Fruit fly (Drosophila melanogaster): Measurements from ENCODE around the gene CG33229.

CG33229 gene

dm6 chr3L:262724-263177 lies 39.1 kb downstream of the CG33229 start (continued):
- TF ChIP-seq nerfin-1 (tag; optimal IDR thresholded peaks at IDR 0.05) (peak; percentile 87), Lhr (GFP tag; optimal IDR thresholded peaks at IDR 0.05) (no peak), peb (GFP tag; IDR thresholded peaks at IDR 0.05) (no peak), CG11398 (GFP tag; optimal IDR thresholded peaks at IDR 0.05) (no peak), gfzf (GFP tag; optimal IDR thresholded peaks at IDR 0.05) (no peak), vnd (GFP tag; IDR thresholded peaks at IDR 0.05; ENCODE audit: partially characterized antibody) (peak; percentile 81), schlank (tag; optimal IDR thresholded peaks at IDR 0.05) (no peak), Drgx (GFP tag; IDR thresholded peaks at IDR 0.05) (no peak), pzg (GFP tag; optimal IDR thresholded peaks at IDR 0.05) (peak; percentile 69), CG7357 (GFP tag; IDR thresholded peaks at IDR 0.05) (no peak), da (GFP tag; optimal IDR thresholded peaks at IDR 0.05) (no peak), tap (tag; optimal IDR thresholded peaks at IDR 0.05) (no peak), CG34376 (GFP tag; optimal IDR thresholded peaks at IDR 0.05) (peak; percentile 43), CG6654 (GFP tag; optimal IDR thresholded peaks at IDR 0.05) (no peak), gce (GFP tag; IDR thresholded peaks at IDR 0.05) (no peak), CG14014 (GFP tag; IDR thresholded peaks at IDR 0.05) (no peak), CrebB (tag; optimal IDR thresholded peaks at IDR 0.05) (no peak), Ets97D (GFP tag; optimal IDR thresholded peaks at IDR 0.05) (peak; percentile 28)

DNA sequence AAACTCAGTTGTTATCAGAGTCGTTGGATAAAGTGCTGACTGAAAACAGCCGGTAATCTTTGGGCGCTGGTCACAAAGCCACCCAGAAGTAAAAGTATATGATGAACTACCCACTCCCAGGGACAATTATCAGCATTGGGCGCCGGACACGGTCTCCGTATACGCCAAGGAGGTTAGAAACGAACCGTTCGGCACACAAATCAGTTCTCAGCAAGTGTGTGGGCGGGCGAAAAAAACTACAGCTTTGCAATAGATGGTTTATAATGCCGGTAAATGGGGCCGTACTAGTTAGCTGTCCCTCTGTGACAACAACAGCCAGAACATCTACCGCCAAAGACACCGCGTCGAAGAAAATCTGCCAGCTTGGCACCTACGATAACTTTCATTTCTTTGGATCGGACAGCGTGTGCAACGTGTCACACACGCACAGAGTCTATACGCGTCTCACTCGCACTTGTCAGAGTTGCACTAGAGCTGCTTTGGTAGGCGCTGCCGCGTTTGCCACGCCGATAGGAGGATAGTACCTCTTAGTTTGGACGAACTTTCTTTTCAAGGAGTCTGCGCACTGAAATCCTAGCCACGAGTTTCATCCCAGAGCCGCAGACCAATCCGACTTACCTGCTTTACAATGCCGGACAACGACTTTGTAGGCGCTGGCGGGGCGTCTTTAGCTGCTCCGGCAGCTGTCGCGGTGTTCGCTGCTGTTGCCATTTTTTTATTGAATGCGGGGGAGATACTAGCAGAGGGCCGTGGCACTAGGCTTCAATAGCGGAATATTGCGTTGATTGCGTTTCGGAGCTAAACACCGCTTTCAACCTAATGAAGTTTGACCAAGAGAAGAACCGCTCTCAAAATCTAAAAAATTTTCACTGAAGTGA lies 40.1 kb downstream of the CG33229 start:
- TF ChIP-seq HHEX (GFP tag; optimal IDR thresholded peaks at IDR 0.05) (no peak), ewg (GFP tag; optimal IDR thresholded peaks at IDR 0.05) (peak; percentile 20), ATbp (GFP tag; optimal IDR thresholded peaks at IDR 0.05) (no peak), disco-r (GFP tag; optimal IDR thresholded peaks at IDR 0.05) (no peak), CG8478 (optimal IDR thresholded peaks at IDR 0.05) (peak; percentile 76), Drgx (GFP tag; IDR thresholded peaks at IDR 0.05) (no peak), z (GFP tag; IDR thresholded peaks at IDR 0.05) (no peak), Hr78 (GFP tag; optimal IDR thresholded peaks at IDR 0.05) (no peak), CG7928 (GFP tag; optimal IDR thresholded peaks at IDR 0.05) (no peak), CG1832 (GFP tag; optimal IDR thresholded peaks at IDR 0.05) (peak; percentile 83), CG8924 (tag; optimal IDR thresholded peaks at IDR 0.05) (no peak), ci (GFP tag; IDR thresholded peaks at IDR 0.05) (peak; percentile 41; the same call in 2 of the 3 replicates), gcm (GFP tag; optimal IDR thresholded peaks at IDR 0.05) (no peak), CG11398 (GFP tag; optimal IDR thresholded peaks at IDR 0.05) (peak; percentile 19), CG5953 (GFP tag; IDR thresholded peaks at IDR 0.05) (no peak), CG1603 (tag; optimal IDR thresholded peaks at IDR 0.05) (no peak), Ets97D (GFP tag; optimal IDR thresholded peaks at IDR 0.05) (no peak), CG18262 (tag; optimal IDR thresholded peaks at IDR 0.05) (no peak), CG10543 (GFP tag; optimal IDR thresholded peaks at IDR 0.05) (no peak), knrl (GFP tag; IDR thresholded peaks at IDR 0.05; ENCODE audit: partially characterized antibody) (no peak), Hand (GFP tag; optimal IDR thresholded peaks at IDR 0.05) (peak; percentile 52), YL-1 (GFP tag; optimal IDR thresholded peaks at IDR 0.05) (peak; percentile 39), pum (GFP tag; optimal IDR thresholded peaks at IDR 0.05) (no peak), CG1647 (GFP tag; optimal IDR thresholded peaks at IDR 0.05) (no peak), crp (GFP tag; optimal IDR thresholded peaks at IDR 0.05) (no peak), cad (GFP tag; optimal IDR thresholded peaks at IDR 0.05) (no peak), CG10274 (GFP tag; optimal IDR thresholded peaks at IDR 0.05) (no peak), CG12942 (GFP tag; optimal IDR thresholded peaks at IDR 0.05) (no peak), dan (GFP tag; IDR thresholded peaks at IDR 0.05) (no peak), Xbp1 (GFP tag; optimal IDR thresholded peaks at IDR 0.05) (no peak), Deaf1 (tag; optimal IDR thresholded peaks at IDR 0.05) (no peak), MESR4 (GFP tag; optimal IDR thresholded peaks at IDR 0.05) (peak; percentile 70), shn (GFP tag; optimal IDR thresholded peaks at IDR 0.05) (no peak)

Data from whole organism, embryonic.